Fruit fly (Drosophila melanogaster): ENCODE measurements around the gene gammaSnap2.

Gene gammaSnap2

DNA sequence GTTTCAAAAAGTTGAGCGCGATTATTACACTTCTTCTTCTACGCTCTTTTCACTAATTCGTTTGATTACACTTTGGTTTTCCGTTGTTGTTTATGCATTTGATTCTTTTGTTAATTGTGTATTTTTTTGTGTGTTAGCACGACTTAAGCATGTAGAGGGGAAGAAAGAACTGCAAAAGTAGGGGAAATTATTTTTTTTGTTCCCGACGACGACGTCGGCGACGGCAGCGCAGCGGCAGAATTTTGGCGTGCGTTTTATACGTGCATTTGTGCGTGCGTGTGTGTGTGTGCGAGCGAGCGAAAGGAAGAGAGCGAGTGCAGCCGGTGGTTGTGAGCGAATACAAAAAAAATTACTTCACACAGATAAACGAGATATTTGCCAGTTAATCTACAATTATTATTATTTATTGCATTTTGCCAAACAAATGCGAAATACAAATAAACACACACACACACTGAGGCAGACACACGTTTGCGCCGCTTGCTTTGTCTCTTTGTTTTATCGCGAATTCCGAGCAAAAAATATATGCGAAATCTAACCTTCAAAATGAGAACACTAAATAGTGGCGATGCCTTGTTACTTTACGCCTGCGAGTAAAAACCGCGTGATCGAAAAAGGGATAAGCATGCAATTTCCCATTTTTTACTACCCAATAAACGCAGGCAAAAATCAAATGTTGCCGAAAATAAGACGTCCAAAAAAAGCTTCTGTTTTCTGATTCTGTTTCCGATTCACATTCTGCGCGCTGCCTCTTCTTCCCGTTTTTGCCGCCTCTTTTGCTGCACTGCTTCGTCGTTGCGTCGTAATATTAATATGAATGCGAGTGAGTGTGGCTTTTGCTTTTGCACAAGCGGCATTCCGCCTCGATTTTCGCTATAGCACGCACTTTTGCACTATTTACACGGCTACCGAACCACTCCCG is 12.5 kb upstream of the gammaSnap2 start:
- TF ChIP-seq insv (optimal IDR thresholded peaks at IDR 0.05), result no peak
- TF ChIP-seq psq (optimal IDR thresholded peaks at IDR 0.05), result peak; percentile 69

DNA sequence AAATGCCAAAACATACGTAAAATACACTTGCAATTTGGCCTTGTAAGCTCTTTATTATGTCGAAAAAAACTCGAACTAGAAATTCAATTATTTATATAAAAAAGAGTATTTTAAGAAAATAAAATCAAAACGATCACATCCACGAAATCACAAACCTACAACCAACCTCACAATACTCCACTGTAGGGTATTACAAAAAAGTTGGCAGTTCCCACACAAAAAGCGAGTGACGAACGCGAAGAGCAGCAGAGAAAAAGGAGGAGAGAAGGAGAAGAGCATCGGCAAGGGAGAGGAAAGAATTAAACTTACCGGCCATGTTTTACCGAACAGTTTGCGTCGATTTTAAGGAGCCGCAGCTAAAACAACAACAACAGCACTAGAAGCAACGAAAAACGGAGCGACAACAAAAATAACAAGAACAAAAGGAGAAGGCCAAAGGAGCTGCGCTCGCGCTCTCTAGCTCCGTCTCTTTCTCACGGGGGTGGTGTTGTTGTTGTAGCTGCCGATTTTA is 11.8 kb upstream of the gammaSnap2 start:
- TF ChIP-seq insv (optimal IDR thresholded peaks at IDR 0.05) (no peak), Sin3A (optimal IDR thresholded peaks at IDR 0.05) (no peak)

DNA sequence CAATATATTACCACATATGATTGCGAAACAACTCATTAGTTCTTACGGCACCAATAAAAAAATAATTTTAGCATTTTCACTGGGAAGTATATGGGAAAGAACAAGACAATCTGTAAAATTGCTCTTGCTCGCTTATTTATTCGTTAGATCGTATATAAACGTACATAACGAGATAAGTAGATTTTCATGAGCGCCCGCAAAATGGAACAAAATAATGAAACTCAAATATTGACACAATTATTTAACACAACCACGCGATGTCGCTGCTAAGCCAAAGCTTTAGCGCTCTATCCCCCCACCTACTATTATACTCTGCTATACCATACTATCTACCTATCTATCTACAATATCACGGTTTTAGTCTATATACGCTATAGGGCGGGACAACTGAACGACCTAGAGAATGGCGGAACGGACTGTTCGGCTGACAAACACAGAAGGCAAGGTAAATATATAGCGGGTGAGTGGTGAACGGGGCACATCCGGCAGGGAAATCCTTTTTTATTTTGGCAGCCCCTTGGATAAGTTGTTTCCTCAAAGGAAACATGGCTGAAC is 9.9 kb upstream of the gammaSnap2 start:
- TF ChIP-seq Myc (optimal IDR thresholded peaks at IDR 0.05), result no peak
- no peak for TF ChIP-seq h (optimal IDR thresholded peaks at IDR 0.05)
- TF ChIP-seq insv (optimal IDR thresholded peaks at IDR 0.05), result no peak

DNA sequence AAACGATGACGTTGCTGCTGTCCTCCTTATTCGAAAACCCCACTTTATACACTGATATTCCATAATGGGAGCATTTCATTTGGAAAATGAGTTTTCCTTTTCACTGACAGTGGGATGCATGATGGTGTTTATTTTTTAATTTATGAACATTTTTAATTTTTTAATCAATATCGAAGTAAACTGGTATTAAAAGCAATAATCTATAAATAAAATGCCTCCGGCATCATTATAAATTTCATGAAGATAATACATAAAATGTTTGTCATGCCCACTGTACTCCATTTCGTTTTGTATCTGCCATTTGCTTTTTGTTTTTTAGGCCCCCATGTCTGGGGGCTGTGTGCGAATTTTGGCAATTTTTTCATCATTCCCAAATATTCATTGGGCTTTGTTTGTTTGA is 8.9 kb upstream of the gammaSnap2 start:
- TF ChIP-seq Sin3A (optimal IDR thresholded peaks at IDR 0.05), result no peak
- TF ChIP-seq insv (optimal IDR thresholded peaks at IDR 0.05), result no peak
- no peak for TF ChIP-seq Myc (optimal IDR thresholded peaks at IDR 0.05)
- TF ChIP-seq h (optimal IDR thresholded peaks at IDR 0.05), result no peak
- no peak for TF ChIP-seq psq (optimal IDR thresholded peaks at IDR 0.05)
- no peak for TF ChIP-seq ttk (optimal IDR thresholded peaks at IDR 0.05)

DNA sequence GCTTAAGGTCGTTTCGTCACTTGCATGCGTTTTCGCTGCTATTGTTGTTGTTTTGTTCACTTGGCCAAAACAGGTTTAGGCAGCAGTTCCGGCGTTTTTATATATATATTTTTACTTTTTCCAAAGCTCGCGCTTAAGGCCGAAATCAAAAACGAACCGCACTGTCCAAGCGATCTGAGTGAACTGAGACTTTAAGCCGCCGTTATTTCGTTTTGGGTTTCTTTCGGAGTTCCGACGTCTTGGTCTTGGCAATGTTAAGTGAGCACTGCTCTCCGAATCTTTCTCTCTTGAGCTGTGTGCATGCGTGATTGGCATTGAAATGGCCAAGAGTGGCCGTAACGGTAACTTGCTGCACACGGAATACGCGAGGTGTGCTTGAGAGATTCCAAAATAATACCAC is 4.3 kb upstream of the gammaSnap2 start, which contains the start of gene knk:
Gene knk, minus strand, starts transcription at position 188 of the 400 bp plus-strand sequence.
- TF ChIP-seq ttk (optimal IDR thresholded peaks at IDR 0.05) (no peak), insv (optimal IDR thresholded peaks at IDR 0.05) (no peak), h (optimal IDR thresholded peaks at IDR 0.05) (no peak), psq (optimal IDR thresholded peaks at IDR 0.05) (no peak), Myc (optimal IDR thresholded peaks at IDR 0.05) (no peak), Sin3A (optimal IDR thresholded peaks at IDR 0.05) (no peak)

DNA sequence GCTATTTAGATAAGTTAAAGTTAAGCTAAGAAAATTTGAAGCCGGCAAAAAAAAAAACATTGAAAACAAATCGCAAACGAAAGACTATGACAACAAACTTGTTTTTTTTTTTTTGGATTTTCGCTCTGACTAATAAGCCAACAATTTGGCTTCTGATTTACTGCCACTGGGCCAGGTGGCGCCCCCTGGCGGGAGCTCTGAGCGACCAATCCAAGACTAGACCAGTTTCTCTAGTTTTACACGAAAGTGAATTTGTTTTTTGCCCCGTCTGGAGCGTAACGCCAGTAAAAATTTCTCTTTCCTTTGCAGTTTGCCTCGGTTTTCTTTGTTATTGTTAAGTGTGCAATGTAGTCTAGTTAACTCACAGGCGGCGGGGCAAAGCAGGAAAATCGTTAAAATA is 3.6 kb upstream of the gammaSnap2 start:
- no peak for TF ChIP-seq insv (optimal IDR thresholded peaks at IDR 0.05)
- TF ChIP-seq h (optimal IDR thresholded peaks at IDR 0.05), result no peak
- TF ChIP-seq ttk (optimal IDR thresholded peaks at IDR 0.05), result no peak
- no peak for TF ChIP-seq Sin3A (optimal IDR thresholded peaks at IDR 0.05)
- no peak for TF ChIP-seq psq (optimal IDR thresholded peaks at IDR 0.05)
- no peak for TF ChIP-seq Myc (optimal IDR thresholded peaks at IDR 0.05)

DNA sequence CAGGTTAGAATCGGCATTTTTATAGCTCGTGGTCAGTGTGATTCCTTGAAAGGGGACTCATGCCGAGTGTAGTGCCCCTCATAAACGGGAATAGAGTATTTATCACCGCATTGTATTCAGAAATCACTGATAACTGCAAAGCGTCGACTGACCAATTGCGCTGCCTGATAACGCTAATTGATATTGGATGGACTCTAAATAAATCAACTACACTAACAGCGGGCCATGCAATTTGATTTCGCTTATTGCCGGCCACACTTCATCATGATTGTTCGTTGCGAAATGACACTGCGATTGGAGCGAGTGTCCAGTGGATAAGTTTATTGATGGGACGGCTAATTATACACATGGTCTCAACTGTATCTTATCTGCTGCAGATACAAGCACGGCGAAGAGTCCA is 1.6 kb downstream of the gammaSnap2 start:
- no peak for TF ChIP-seq h (optimal IDR thresholded peaks at IDR 0.05)
- TF ChIP-seq psq (optimal IDR thresholded peaks at IDR 0.05), result no peak
- no peak for TF ChIP-seq Myc (optimal IDR thresholded peaks at IDR 0.05)
- TF ChIP-seq Sin3A (optimal IDR thresholded peaks at IDR 0.05), result no peak
- TF ChIP-seq ttk (optimal IDR thresholded peaks at IDR 0.05), result no peak
- TF ChIP-seq insv (optimal IDR thresholded peaks at IDR 0.05), result no peak

DNA sequence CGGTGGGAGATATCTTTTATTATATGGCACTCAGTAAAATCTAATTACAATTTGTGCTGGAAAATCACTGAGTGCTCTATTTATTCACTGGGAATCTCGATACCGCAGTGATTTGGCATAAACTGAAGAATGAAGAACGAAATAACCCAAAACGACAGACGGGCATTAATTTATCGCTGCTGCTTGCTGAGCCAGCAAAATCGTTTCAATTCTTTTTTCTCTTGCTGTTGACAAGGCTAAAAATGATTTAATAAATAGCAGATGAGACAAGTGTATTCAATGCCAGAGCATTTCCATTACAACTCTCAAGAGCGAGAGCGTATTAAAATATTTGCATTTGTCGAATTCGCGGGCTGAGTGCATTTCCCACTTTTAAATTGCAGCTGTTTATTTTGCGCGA is 5.4 kb downstream of the gammaSnap2 start:
- TF ChIP-seq h (optimal IDR thresholded peaks at IDR 0.05) (no peak), psq (optimal IDR thresholded peaks at IDR 0.05) (no peak), Sin3A (optimal IDR thresholded peaks at IDR 0.05) (no peak), insv (optimal IDR thresholded peaks at IDR 0.05) (no peak), ttk (optimal IDR thresholded peaks at IDR 0.05) (no peak), Myc (optimal IDR thresholded peaks at IDR 0.05) (no peak)

DNA sequence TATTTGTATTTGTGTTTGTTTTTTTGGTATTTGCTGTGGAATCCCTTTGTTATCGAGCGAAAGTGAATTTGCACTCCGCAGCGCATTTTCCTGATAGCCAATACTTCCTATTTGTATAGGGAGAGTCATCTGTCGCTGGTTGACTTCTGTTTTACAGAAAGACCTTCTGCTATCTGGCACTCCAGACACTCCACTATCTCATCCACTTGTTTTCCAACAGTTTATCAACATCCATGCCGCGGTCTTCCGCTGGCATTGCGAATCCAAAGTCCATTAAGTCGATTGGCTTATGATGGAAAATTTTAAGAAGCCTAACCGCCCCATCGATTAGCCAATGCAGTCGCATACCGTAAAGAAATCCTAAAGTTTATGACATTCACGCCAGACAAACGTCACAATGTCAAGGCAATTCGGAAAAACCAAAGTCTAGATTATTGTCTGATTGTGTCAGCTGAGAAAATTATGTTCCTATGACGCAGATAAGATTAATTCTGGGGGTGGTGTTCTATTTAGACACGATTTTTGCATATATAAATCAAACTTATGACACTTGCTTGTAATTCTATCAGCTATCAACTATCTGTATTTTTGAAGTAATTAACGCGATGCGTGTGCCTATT is 6.2 kb downstream of the gammaSnap2 start:
- no peak for TF ChIP-seq Myc (optimal IDR thresholded peaks at IDR 0.05)
- no peak for TF ChIP-seq h (optimal IDR thresholded peaks at IDR 0.05)
- TF ChIP-seq Sin3A (optimal IDR thresholded peaks at IDR 0.05), result no peak
- TF ChIP-seq ttk (optimal IDR thresholded peaks at IDR 0.05), result no peak

DNA sequence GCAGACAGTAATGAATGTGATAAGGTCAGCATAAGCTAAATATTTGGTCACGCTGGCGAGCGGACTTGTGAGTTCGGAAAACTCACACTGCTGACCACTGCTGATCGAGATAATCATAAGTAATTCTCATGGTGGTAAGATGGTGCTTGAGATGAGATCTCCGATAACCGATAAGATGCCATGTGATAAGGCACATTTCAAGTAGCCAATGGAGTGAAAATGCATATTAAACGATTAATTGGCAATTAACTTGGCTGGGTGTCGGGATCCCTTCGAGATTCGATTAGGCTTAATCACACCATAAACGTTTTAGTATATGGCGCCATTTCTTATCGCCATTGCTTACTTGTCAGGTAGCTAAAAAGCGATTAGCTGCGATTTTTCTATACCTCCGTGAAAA is 7.5 kb downstream of the gammaSnap2 start:
- TF ChIP-seq ttk (optimal IDR thresholded peaks at IDR 0.05), result no peak
- no peak for TF ChIP-seq psq (optimal IDR thresholded peaks at IDR 0.05)
- no peak for TF ChIP-seq insv (optimal IDR thresholded peaks at IDR 0.05)
- TF ChIP-seq Myc (optimal IDR thresholded peaks at IDR 0.05), result no peak
- TF ChIP-seq h (optimal IDR thresholded peaks at IDR 0.05), result no peak
- TF ChIP-seq Sin3A (optimal IDR thresholded peaks at IDR 0.05), result no peak

DNA sequence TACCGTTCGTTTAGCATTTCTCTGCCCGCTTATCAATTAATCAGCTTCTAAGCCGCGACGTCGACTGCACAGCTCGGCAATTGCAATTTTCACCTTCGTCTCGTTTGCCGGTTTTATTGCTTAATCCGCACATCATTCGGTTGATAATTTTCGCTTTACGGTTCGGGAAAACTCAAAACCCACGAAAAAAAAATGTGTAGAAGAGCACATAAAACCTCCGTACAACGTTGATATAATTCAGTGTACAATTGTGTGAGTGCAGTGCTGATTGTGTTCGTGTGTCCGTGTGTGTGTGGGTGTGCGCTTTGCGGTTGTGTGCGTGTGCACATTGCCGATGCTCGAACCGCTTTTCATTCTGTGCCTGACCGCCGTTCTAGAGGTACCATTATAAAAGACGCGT is 9.0 kb downstream of the gammaSnap2 start, which contains the start of gene CAH7:
Gene CAH7, plus strand, starts transcription at position 43 of the 400 bp plus-strand sequence.
- TF ChIP-seq psq (optimal IDR thresholded peaks at IDR 0.05) (no peak), h (optimal IDR thresholded peaks at IDR 0.05) (no peak), insv (optimal IDR thresholded peaks at IDR 0.05) (no peak), ttk (optimal IDR thresholded peaks at IDR 0.05) (no peak), Sin3A (optimal IDR thresholded peaks at IDR 0.05) (no peak), Myc (optimal IDR thresholded peaks at IDR 0.05) (no peak)

DNA sequence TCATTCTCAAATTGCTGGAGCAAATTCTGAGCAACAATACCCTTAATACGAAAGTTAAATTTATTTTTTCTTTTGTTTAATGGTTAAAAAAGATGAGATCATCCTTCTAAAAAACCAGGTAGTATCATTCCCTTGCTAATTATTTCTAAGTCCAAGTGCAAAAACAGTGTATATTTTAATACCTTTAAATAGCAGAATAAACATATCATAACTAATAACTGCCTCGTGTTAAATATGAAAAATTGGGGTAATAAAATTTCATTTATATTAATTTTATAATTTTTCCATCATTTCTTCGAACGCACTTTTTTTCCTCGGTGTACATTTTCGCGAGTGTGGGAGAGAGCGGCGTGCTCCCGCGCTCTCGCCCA is 9.4 kb downstream of the gammaSnap2 start:
- TF ChIP-seq Sin3A (optimal IDR thresholded peaks at IDR 0.05), result no peak
- no peak for TF ChIP-seq psq (optimal IDR thresholded peaks at IDR 0.05)
- no peak for TF ChIP-seq h (optimal IDR thresholded peaks at IDR 0.05)
- TF ChIP-seq Myc (optimal IDR thresholded peaks at IDR 0.05), result no peak
- no peak for TF ChIP-seq insv (optimal IDR thresholded peaks at IDR 0.05)
- no peak for TF ChIP-seq ttk (optimal IDR thresholded peaks at IDR 0.05)

Measured in Kc167 (cell line).